Fruit fly (Drosophila melanogaster) S2 (cell line): ENCODE measurements around the gene CG6052.

Source experiments
- CG8478 ChIP-seq: fragments of >200 bp; optimal IDR thresholded peaks from 2 replicates; lab custom pipeline; 2018
- CTCF ChIP-seq, 2 experiments: fragments of >200 bp; optimal IDR thresholded peaks; 2 replicates each; lab custom pipeline; 2018

dm6 chr3L:17750488-17750887 lies 21.3 kb upstream of the CG6052 start, which contains the start of gene Adgf-B:
- no peak for TF ChIP-seq CG8478 (lab: Kevin White, UChicago)
- TF ChIP-seq CTCF (optimal IDR thresholded peaks at IDR 0.05; lab: Kevin White, UChicago): no peak
